Worm (Caenorhabditis elegans) whole organism, L3 larva: Measurements from ENCODE around the gene srab-25.

Experiments used
- aly-2 ChIP-seq: fragments of 150-350 bp; optimal IDR thresholded peaks from 2 replicates; lab custom pipeline; 2014; ENCODE audit warnings: missing biosample characterization, missing genetic modification characterization
- ceh-82 ChIP-seq: fragments of 150-350 bp; optimal IDR thresholded peaks from 2 replicates; lab custom pipeline; 2014; ENCODE audit warnings: missing biosample characterization, missing genetic modification characterization
- egl-27 ChIP-seq: sonication (generic microtip); optimal IDR thresholded peaks from 4 replicates; lab custom pipeline; 2017; ENCODE audit warnings: missing biosample characterization, missing genetic modification reagents, missing genetic modification characterization
- elt-2 ChIP-seq: sonication (generic microtip); optimal IDR thresholded peaks from 2 replicates; lab custom pipeline; 2016; ENCODE audit warnings: missing genetic modification reagents, mild to moderate bottlenecking, missing genetic modification characterization, missing compliant biosample characterization
- fos-1 ChIP-seq: fragments of 150-350 bp; optimal IDR thresholded peaks from 2 replicates; lab custom pipeline; 2014; ENCODE audit warnings: missing biosample characterization, missing genetic modification characterization
- lsy-12 ChIP-seq: sonication (generic microtip); optimal IDR thresholded peaks from 2 replicates; lab custom pipeline; 2016; ENCODE audit warnings: mild to moderate bottlenecking, missing genetic modification characterization, missing compliant biosample characterization
- pha-4 ChIP-seq: fragments of 150-350 bp; optimal IDR thresholded peaks from 2 replicates; lab custom pipeline; 2014; ENCODE audit warnings: missing biosample characterization, missing genetic modification reagents, missing genetic modification characterization
- sea-2 ChIP-seq: fragments of 150-350 bp; sonication (generic microtip); optimal IDR thresholded peaks from 4 replicates; lab custom pipeline; 2014; ENCODE audit warnings: missing biosample characterization, missing genetic modification reagents, missing genetic modification characterization
- unc-62 ChIP-seq: fragments of 150-350 bp; sonication (generic microtip); optimal IDR thresholded peaks from 4 replicates; lab custom pipeline; 2014; ENCODE audit warnings: missing biosample characterization, missing genetic modification reagents, missing genetic modification characterization
- ztf-11 ChIP-seq: fragments of 150-350 bp; optimal IDR thresholded peaks from 2 replicates; lab custom pipeline; 2014; ENCODE audit warnings: missing biosample characterization, missing genetic modification characterization

ce11 chrV:1774874-1775589 is 34.1 kb upstream of the srab-25 start, which contains the start of gene F36H9.7:
- no peak for TF ChIP-seq lsy-12 (tag; lab: Kevin White, UChicago)
- no peak for TF ChIP-seq elt-2
- TF ChIP-seq unc-62 (GFP tag; lab: Kevin White, UChicago): no peak
- no peak for TF ChIP-seq ceh-82 (tag; lab: Kevin White, UChicago)
- TF ChIP-seq fos-1 (tag; lab: Kevin White, UChicago): no peak
- TF ChIP-seq pha-4 (tag; lab: Kevin White, UChicago): no peak
- no peak for TF ChIP-seq ztf-11 (tag; lab: Kevin White, UChicago)
- no peak for TF ChIP-seq egl-27
- no peak for TF ChIP-seq aly-2 (tag; lab: Kevin White, UChicago)
- TF ChIP-seq sea-2 (GFP tag; lab: Kevin White, UChicago): no peak
